Fruit fly (Drosophila melanogaster): ENCODE data around the gene neo.

Gene neo

DNA sequence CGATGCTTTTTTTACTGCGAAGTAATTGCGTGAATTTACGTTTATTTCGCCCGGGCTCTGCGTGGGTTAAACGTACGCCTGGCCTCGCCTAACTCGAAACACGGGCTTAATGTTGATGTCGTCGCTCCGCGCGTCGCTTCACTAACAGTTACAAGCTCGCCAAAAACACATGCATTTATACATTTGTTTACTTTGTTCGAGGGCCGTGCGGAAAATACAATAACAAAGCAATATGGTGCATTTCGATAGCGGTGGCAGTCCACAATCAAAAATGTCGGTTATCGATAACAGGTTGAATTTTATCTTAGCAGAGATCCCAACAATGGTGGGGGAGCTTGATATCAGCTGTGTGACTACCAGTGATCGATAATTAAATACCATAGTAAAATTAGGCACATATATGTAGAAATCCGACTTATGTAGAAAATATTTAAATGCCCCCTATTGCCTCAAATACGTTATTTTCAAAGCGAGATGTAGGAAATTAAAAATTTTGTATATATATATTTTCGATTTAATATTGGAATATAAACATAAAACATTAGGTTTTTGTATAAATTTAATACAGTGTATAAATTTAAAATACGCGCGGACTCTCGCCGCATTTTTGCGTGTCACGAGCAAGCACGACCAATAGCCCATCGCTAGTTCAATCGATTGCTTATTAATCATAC lies 49.9 kb downstream of the neo start, which contains the start of gene Zip99C (continued):
- TF ChIP-seq exex (tag; optimal IDR thresholded peaks at IDR 0.05) (peak; percentile 58), CG8089 (GFP tag; optimal IDR thresholded peaks at IDR 0.05) (no peak), en (GFP tag; optimal IDR thresholded peaks at IDR 0.05) (no peak), zfh1 (GFP tag; IDR thresholded peaks at IDR 0.05) (peak; percentile 32; the same call in 1 of the 3 replicates), grn (GFP tag; optimal IDR thresholded peaks at IDR 0.05) (no peak), fd3F (GFP tag; optimal IDR thresholded peaks at IDR 0.05) (no peak), Eip74EF (GFP tag; optimal IDR thresholded peaks at IDR 0.05) (no peak), C15 (GFP tag; IDR thresholded peaks at IDR 0.05) (no peak), Bgb (GFP tag; IDR thresholded peaks at IDR 0.05; ENCODE audit: partially characterized antibody) (peak; percentile 87), CG3838 (GFP tag; optimal IDR thresholded peaks at IDR 0.05) (peak; percentile 38), dpn (GFP tag; optimal IDR thresholded peaks at IDR 0.05) (peak; percentile 46 to 52), CG32532 (GFP tag; IDR thresholded peaks at IDR 0.05) (no peak), Hey (tag; optimal IDR thresholded peaks at IDR 0.05) (no peak), zf30C (GFP tag; optimal IDR thresholded peaks at IDR 0.05) (no peak), CG7928 (GFP tag; optimal IDR thresholded peaks at IDR 0.05) (no peak), CG5953 (GFP tag; IDR thresholded peaks at IDR 0.05) (no peak), sisA (GFP tag; IDR thresholded peaks at IDR 0.05) (no peak; the same call in 1 of the 2 replicates), CG14014 (GFP tag; IDR thresholded peaks at IDR 0.05) (no peak), gfzf (GFP tag; optimal IDR thresholded peaks at IDR 0.05) (peak; percentile 55), btn (GFP tag; optimal IDR thresholded peaks at IDR 0.05) (no peak), Xbp1 (GFP tag; optimal IDR thresholded peaks at IDR 0.05) (peak; percentile 49), Hmx (GFP tag; optimal IDR thresholded peaks at IDR 0.05) (no peak), MESR4 (GFP tag; optimal IDR thresholded peaks at IDR 0.05) (peak; percentile 35), Mes4 (GFP tag; optimal IDR thresholded peaks at IDR 0.05) (no peak), pum (GFP tag; optimal IDR thresholded peaks at IDR 0.05) (no peak), NC2β (GFP tag; optimal IDR thresholded peaks at IDR 0.05) (peak; percentile 33), H2.0 (GFP tag; IDR thresholded peaks at IDR 0.05) (peak; percentile 36; the same call in 1 of the 2 replicates), CG18599 (GFP tag; optimal IDR thresholded peaks at IDR 0.05) (peak; percentile 70), corto (GFP tag; optimal IDR thresholded peaks at IDR 0.05) (peak; percentile 25), ac (GFP tag; optimal IDR thresholded peaks at IDR 0.05) (no peak), D (optimal IDR thresholded peaks at IDR 0.05) (no peak), D (GFP tag; optimal IDR thresholded peaks at IDR 0.05) (no peak), seq (GFP tag; IDR thresholded peaks at IDR 0.05) (no peak), CG2120 (GFP tag; optimal IDR thresholded peaks at IDR 0.05) (peak; percentile 66), vnd (GFP tag; IDR thresholded peaks at IDR 0.05; ENCODE audit: partially characterized antibody) (peak; percentile 88), CG15479 (GFP tag; optimal IDR thresholded peaks at IDR 0.05) (peak; percentile 42), CG4328 (GFP tag; optimal IDR thresholded peaks at IDR 0.05) (peak; percentile 2), shn (GFP tag; optimal IDR thresholded peaks at IDR 0.05) (no peak), hkb (optimal IDR thresholded peaks at IDR 0.05) (peak; percentile 55), hkb (GFP tag; IDR thresholded peaks at IDR 0.05) (0 out of 2 replicates have a peak, but pooled peaks have one; percentile 23), CG4707 (GFP tag; optimal IDR thresholded peaks at IDR 0.05) (no peak), CG18764 (GFP tag; optimal IDR thresholded peaks at IDR 0.05) (peak; percentile 6), Stat92E (GFP tag; optimal IDR thresholded peaks at IDR 0.05) (peak in 1 of 3 experiments; percentile 80), CG9876 (GFP tag; optimal IDR thresholded peaks at IDR 0.05) (no peak), HLH3B (GFP tag; IDR thresholded peaks at IDR 0.05) (0 out of 2 replicates have a peak, but pooled peaks have one; percentile 26), pnt (GFP tag; optimal IDR thresholded peaks at IDR 0.05) (no peak), CG11696 (GFP tag; IDR thresholded peaks at IDR 0.05) (no peak), org-1 (GFP tag; optimal IDR thresholded peaks at IDR 0.05) (no peak), Nf-YC (tag; optimal IDR thresholded peaks at IDR 0.05) (peak; percentile 62), Side (GFP tag; optimal IDR thresholded peaks at IDR 0.05) (no peak)

Data from whole organism, embryonic.